Worm (Caenorhabditis elegans) whole organism, L3 larva: ENCODE results near the gene hmgs-1.
A peak's percentile ranks its signal among the peaks of the same experiment; 100 is the strongest.

Experiments
- R02D3.7 ChIP-seq: fragments of 150-350 bp; optimal IDR thresholded peaks from 2 replicates; lab custom pipeline; 2014; ENCODE audit warnings: missing biosample characterization, missing genetic modification characterization
- ZK546.5 ChIP-seq: sonication (generic microtip); optimal IDR thresholded peaks from 2 replicates; lab custom pipeline; 2017; ENCODE audit warnings: missing biosample characterization, missing genetic modification characterization
- aly-2 ChIP-seq: fragments of 150-350 bp; optimal IDR thresholded peaks from 2 replicates; lab custom pipeline; 2014; ENCODE audit warnings: missing biosample characterization, missing genetic modification characterization
- ama-1 ChIP-seq: fragments of 150-350 bp; optimal IDR thresholded peaks from 2 replicates; lab custom pipeline; 2018
- ceh-28 ChIP-seq: fragments of 150-350 bp; optimal IDR thresholded peaks from 2 replicates; lab custom pipeline; 2014; ENCODE audit warnings: missing biosample characterization, missing genetic modification reagents, missing genetic modification characterization
- ceh-82 ChIP-seq: fragments of 150-350 bp; optimal IDR thresholded peaks from 2 replicates; lab custom pipeline; 2014; ENCODE audit warnings: missing biosample characterization, missing genetic modification characterization
- ceh-9 ChIP-seq: sonication (generic microtip); optimal IDR thresholded peaks from 2 replicates; lab custom pipeline; 2018; ENCODE audit warnings: missing biosample characterization, missing genetic modification characterization
- egl-27 ChIP-seq: sonication (generic microtip); optimal IDR thresholded peaks from 4 replicates; lab custom pipeline; 2017; ENCODE audit warnings: missing biosample characterization, missing genetic modification reagents, missing genetic modification characterization
- egl-5 ChIP-seq: fragments of 150-350 bp; optimal IDR thresholded peaks from 2 replicates; lab custom pipeline; 2017; ENCODE audit warnings: missing biosample characterization, missing genetic modification reagents, missing genetic modification characterization, inconsistent platforms
- elt-1 ChIP-seq: fragments of 150-350 bp; optimal IDR thresholded peaks from 2 replicates; lab custom pipeline; 2014; ENCODE audit warnings: missing biosample characterization, missing genetic modification characterization
- elt-2 ChIP-seq: sonication (generic microtip); optimal IDR thresholded peaks from 2 replicates; lab custom pipeline; 2016; ENCODE audit warnings: missing genetic modification reagents, mild to moderate bottlenecking, missing genetic modification characterization, missing compliant biosample characterization
- elt-3 ChIP-seq, 3 experiments: fragments of 150-350 bp in 1 of 3; sonication (generic microtip) in 2 of 3; optimal IDR thresholded peaks; 2 replicates in 2 of 3; 4 replicates in 1 of 3; lab custom pipeline; 2014 to 2017; ENCODE audit warnings: missing biosample characterization in 3 of 3, missing genetic modification characterization in 3 of 3
- fkh-10 ChIP-seq: sonication (generic microtip); optimal IDR thresholded peaks from 2 replicates; lab custom pipeline; 2017; ENCODE audit warnings: missing biosample characterization, missing genetic modification reagents, missing genetic modification characterization
- fkh-2 ChIP-seq: fragments of 150-350 bp; optimal IDR thresholded peaks from 2 replicates; lab custom pipeline; 2014; ENCODE audit warnings: missing biosample characterization, missing genetic modification reagents, missing genetic modification characterization
- hmg-11 ChIP-seq: sonication (generic microtip); optimal IDR thresholded peaks from 2 replicates; lab custom pipeline; 2016; ENCODE audit warnings: missing genetic modification characterization, missing compliant biosample characterization
- jun-1 ChIP-seq: fragments of 150-350 bp; optimal IDR thresholded peaks from 2 replicates; lab custom pipeline; 2014; ENCODE audit warnings: missing biosample characterization, missing genetic modification reagents, missing genetic modification characterization
- lin-15B ChIP-seq: fragments of 150-350 bp; optimal IDR thresholded peaks from 2 replicates; lab custom pipeline; 2014; ENCODE audit warnings: missing biosample characterization, missing genetic modification characterization
- lin-39 ChIP-seq: fragments of 150-350 bp; optimal IDR thresholded peaks from 2 replicates; lab custom pipeline; 2018; ENCODE audit warnings: missing biosample characterization, missing genetic modification reagents, missing genetic modification characterization
- lsy-12 ChIP-seq: sonication (generic microtip); optimal IDR thresholded peaks from 2 replicates; lab custom pipeline; 2016; ENCODE audit warnings: mild to moderate bottlenecking, missing genetic modification characterization, missing compliant biosample characterization
- nfya-1 ChIP-seq: sonication (generic microtip); optimal IDR thresholded peaks from 2 replicates; lab custom pipeline; 2017; ENCODE audit warnings: missing genetic modification characterization, mild to moderate bottlenecking, missing compliant biosample characterization, antibody characterized with exemption, moderate library complexity; ENCODE audit not compliant: insufficient read depth
- nhr-11 ChIP-seq: fragments of 150-350 bp; optimal IDR thresholded peaks from 2 replicates; lab custom pipeline; 2014; ENCODE audit warnings: missing biosample characterization, missing genetic modification characterization
- nhr-12 ChIP-seq: fragments of 150-350 bp; optimal IDR thresholded peaks from 2 replicates; lab custom pipeline; 2014; ENCODE audit warnings: missing biosample characterization, missing genetic modification characterization
- nhr-23 ChIP-seq: fragments of 150-350 bp; optimal IDR thresholded peaks from 2 replicates; lab custom pipeline; 2014; ENCODE audit warnings: missing biosample characterization, missing genetic modification reagents, missing genetic modification characterization
- nhr-25 ChIP-seq: sonication (generic microtip); optimal IDR thresholded peaks from 2 replicates; lab custom pipeline; 2017; ENCODE audit warnings: missing biosample characterization, missing genetic modification characterization
- nhr-28 ChIP-seq: fragments of 150-350 bp; optimal IDR thresholded peaks from 2 replicates; lab custom pipeline; 2014; ENCODE audit warnings: missing biosample characterization, missing genetic modification characterization
- nhr-43 ChIP-seq: sonication (generic microtip); optimal IDR thresholded peaks from 2 replicates; lab custom pipeline; 2016; ENCODE audit warnings: mild to moderate bottlenecking, missing genetic modification characterization, missing compliant biosample characterization; ENCODE audit not compliant: poor library complexity, severe bottlenecking
- nhr-76 ChIP-seq: fragments of 150-350 bp; sonication (generic microtip); optimal IDR thresholded peaks from 5 replicates; lab custom pipeline; 2014; ENCODE audit warnings: missing biosample characterization, missing genetic modification characterization
- nhr-77 ChIP-seq: fragments of 150-350 bp; optimal IDR thresholded peaks from 2 replicates; lab custom pipeline; 2014; ENCODE audit warnings: missing biosample characterization, missing genetic modification characterization
- pha-4 ChIP-seq: fragments of 150-350 bp; optimal IDR thresholded peaks from 2 replicates; lab custom pipeline; 2014; ENCODE audit warnings: missing biosample characterization, missing genetic modification reagents, missing genetic modification characterization
- pqm-1 ChIP-seq: fragments of 150-350 bp; optimal IDR thresholded peaks from 2 replicates; lab custom pipeline; 2017; ENCODE audit warnings: missing biosample characterization, missing genetic modification characterization, inconsistent platforms
- sea-2 ChIP-seq: fragments of 150-350 bp; sonication (generic microtip); optimal IDR thresholded peaks from 4 replicates; lab custom pipeline; 2014; ENCODE audit warnings: missing biosample characterization, missing genetic modification reagents, missing genetic modification characterization
- skn-1 ChIP-seq: fragments of 150-350 bp; optimal IDR thresholded peaks from 2 replicates; lab custom pipeline; 2014; ENCODE audit warnings: missing biosample characterization, missing genetic modification characterization
- snpc-4 ChIP-seq: fragments of 150-350 bp; optimal IDR thresholded peaks from 2 replicates; lab custom pipeline; 2014; ENCODE audit warnings: missing biosample characterization, missing genetic modification characterization
- tbx-2 ChIP-seq: sonication (generic microtip); optimal IDR thresholded peaks from 2 replicates; lab custom pipeline; 2016; ENCODE audit warnings: mild to moderate bottlenecking, missing genetic modification characterization, missing compliant biosample characterization
- unc-39 ChIP-seq: sonication (generic microtip); optimal IDR thresholded peaks from 4 replicates; lab custom pipeline; 2017; ENCODE audit warnings: missing biosample characterization, missing genetic modification characterization
- unc-62 ChIP-seq: fragments of 150-350 bp; sonication (generic microtip); optimal IDR thresholded peaks from 4 replicates; lab custom pipeline; 2014; ENCODE audit warnings: missing biosample characterization, missing genetic modification reagents, missing genetic modification characterization
- ztf-4 ChIP-seq: fragments of 150-350 bp; optimal IDR thresholded peaks from 2 replicates; lab custom pipeline; 2014; ENCODE audit warnings: missing biosample characterization, missing genetic modification characterization

Gene hmgs-1

DNA sequence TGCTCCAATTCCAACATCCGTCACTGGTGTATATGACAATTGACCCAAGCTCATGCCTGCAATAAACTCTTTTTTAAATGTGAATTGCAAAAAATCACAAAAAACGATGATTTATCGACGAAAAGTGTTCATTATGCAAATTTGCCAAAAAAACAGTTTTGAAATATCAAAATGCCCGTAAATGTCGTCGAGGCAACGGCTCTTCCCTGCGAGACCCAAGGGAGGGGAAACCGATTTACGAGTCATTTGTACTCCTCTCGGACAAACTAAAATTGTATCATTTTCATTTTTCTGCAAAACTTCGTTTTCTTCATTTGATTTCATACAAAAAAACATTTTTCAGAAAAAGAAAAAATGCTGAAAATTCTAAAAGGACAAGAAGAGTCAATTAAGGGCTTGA is at the start of gene hmgs-1, which contains the start of gene F25B4.4:
Gene hmgs-1, minus strand, starts transcription at position 56 of the 400 bp plus-strand sequence.
Gene F25B4.4, plus strand, starts transcription at position 340 of the 400 bp plus-strand sequence.
- TF ChIP-seq fkh-10 (GFP tag; lab: Kevin White, UChicago) (peak; percentile 86), nhr-77 (tag; lab: Kevin White, UChicago) (peak; percentile 61), elt-3 (tag; optimal IDR thresholded peaks at IDR 0.05; lab: Kevin White, UChicago) (peak in 1 of 3 experiments; percentile 9), pqm-1 (tag; lab: Kevin White, UChicago) (peak; percentile 81), tbx-2 (tag; lab: Kevin White, UChicago) (peak; percentile 70), jun-1 (tag; lab: Kevin White, UChicago) (peak; percentile 85), ztf-4 (tag; lab: Kevin White, UChicago) (no peak), ceh-28 (tag; lab: Kevin White, UChicago) (peak; percentile 76), nhr-12 (no peak), egl-27 (peak; percentile 49), nhr-25 (tag; lab: Kevin White, UChicago) (peak; percentile 88), nhr-11 (peak; percentile 49), ceh-82 (tag; lab: Kevin White, UChicago) (peak; percentile 71), unc-62 (GFP tag; lab: Kevin White, UChicago) (no peak), ZK546.5 (tag; lab: Kevin White, UChicago) (no peak), nhr-76 (no peak), lin-15B (tag; lab: Kevin White, UChicago) (peak; percentile 97), elt-1 (tag; lab: Kevin White, UChicago) (peak; percentile 37), lin-39 (tag; lab: Kevin White, UChicago) (peak; percentile 96), snpc-4 (tag; lab: Kevin White, UChicago) (peak; percentile 67), nfya-1 (peak; percentile 88), pha-4 (tag; lab: Kevin White, UChicago) (peak; percentile 98), unc-39 (no peak), elt-2 (tag; lab: Kevin White, UChicago) (peak; percentile 60), nhr-43 (tag; lab: Kevin White, UChicago) (peak; percentile 83), hmg-11 (tag; lab: Kevin White, UChicago) (peak; percentile 80), nhr-23 (tag; lab: Kevin White, UChicago) (peak; percentile 95), fkh-2 (no peak), aly-2 (no peak), lsy-12 (tag; lab: Kevin White, UChicago) (peak; percentile 79), skn-1 (tag; lab: Kevin White, UChicago) (peak; percentile 76), egl-5 (tag; lab: Kevin White, UChicago) (peak; percentile 94), nhr-28 (tag; lab: Kevin White, UChicago) (peak; percentile 41), R02D3.7 (tag; lab: Kevin White, UChicago) (peak; percentile 100), ama-1 (lab: Kevin White, UChicago) (peak; percentile 64)

ce11 chrV:5730783-5731182 is 46.4 kb upstream of the hmgs-1 start, which contains the start of gene K09H11.15:
Gene K09H11.15 (minus strand): TSS chrV:5730883.
- no peak for TF ChIP-seq ama-1 (lab: Kevin White, UChicago)
- no peak for TF ChIP-seq unc-62 (GFP tag; lab: Kevin White, UChicago)
- no peak for TF ChIP-seq R02D3.7 (tag; lab: Kevin White, UChicago)
- TF ChIP-seq, all 47 proteins: peak for 0

DNA sequence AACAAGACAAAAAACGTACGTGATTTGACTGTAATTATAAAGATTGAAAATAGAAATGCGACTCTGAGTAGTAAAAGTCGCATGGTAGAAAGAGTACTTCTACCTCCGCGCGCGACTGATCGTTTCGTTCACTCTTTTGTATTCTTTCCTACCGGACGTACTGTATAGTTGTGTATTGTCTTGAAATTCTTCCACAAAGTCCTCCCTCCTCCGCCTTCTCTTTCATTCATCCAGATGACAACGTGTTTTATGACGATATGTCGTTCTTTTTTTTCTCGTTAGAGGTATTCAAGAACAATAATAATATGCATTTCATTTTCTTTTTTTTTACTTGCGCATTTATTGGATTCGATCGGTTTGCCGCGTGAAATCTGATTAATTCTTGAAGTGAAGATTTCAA is 42.1 kb upstream of the hmgs-1 start, which contains the start of gene K09H11.4:
Gene K09H11.4, minus strand, starts transcription at position 101 of the 400 bp plus-strand sequence.
- TF ChIP-seq tbx-2 (tag; lab: Kevin White, UChicago) (no peak), nhr-76 (no peak), nhr-12 (no peak)

DNA sequence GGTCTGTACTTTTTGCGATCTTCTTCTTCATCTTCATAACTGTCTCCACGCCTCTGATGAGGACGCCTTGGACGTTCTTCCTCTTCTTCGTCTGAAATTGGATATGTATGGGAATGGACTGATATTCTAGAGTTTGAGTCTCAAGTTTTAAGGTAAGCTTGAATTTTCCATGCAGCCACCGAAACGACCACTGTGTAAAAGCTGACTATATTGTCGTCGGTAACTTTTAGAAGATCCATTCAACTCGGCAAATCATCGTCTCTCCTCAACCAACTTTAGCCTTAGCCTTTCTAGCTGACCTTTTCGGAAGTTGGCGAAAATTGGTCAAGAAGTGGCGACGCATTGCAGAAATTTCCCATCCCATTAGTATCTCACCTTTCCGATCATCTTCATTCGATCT is 40.0 kb upstream of the hmgs-1 start:
- TF ChIP-seq sea-2: no peak
- no peak for TF ChIP-seq nhr-11
- no peak for TF ChIP-seq pqm-1 (tag; lab: Kevin White, UChicago)
- no peak for TF ChIP-seq skn-1 (tag; lab: Kevin White, UChicago)
- TF ChIP-seq ceh-9 (tag; lab: Kevin White, UChicago): no peak
- no peak for TF ChIP-seq tbx-2 (tag; lab: Kevin White, UChicago)
- TF ChIP-seq, all 47 proteins: peak for 0
